Worm (Caenorhabditis elegans) whole organism, mixed stage, embryonic: ENCODE data around the gene irg-3.

Experiments used
- M03D4.4 ChIP-seq: sonication (generic microtip); optimal IDR thresholded peaks from 2 replicates; lab custom pipeline; 2017; ENCODE audit warnings: mild to moderate bottlenecking, missing genetic modification characterization, missing compliant biosample characterization
- ces-1 ChIP-seq: fragments of 150-350 bp; optimal IDR thresholded peaks from 2 replicates; lab custom pipeline; 2014; ENCODE audit warnings: missing biosample characterization, missing genetic modification reagents, missing genetic modification characterization
- elt-1 ChIP-seq: sonication (generic microtip); optimal IDR thresholded peaks from 2 replicates; lab custom pipeline; 2017; ENCODE audit warnings: missing genetic modification characterization, mild to moderate bottlenecking, missing compliant biosample characterization, antibody characterized with exemption, moderate library complexity, borderline replicate concordance; ENCODE audit not compliant: insufficient read depth
- mab-5 ChIP-seq: fragments of 150-350 bp; optimal IDR thresholded peaks from 2 replicates; lab custom pipeline; 2014; ENCODE audit warnings: missing biosample characterization, missing genetic modification characterization
- snpc-4 ChIP-seq: fragments of 150-350 bp; optimal IDR thresholded peaks from 2 replicates; lab custom pipeline; 2014; ENCODE audit warnings: missing biosample characterization, missing genetic modification characterization
- tbx-8 ChIP-seq: fragments of 200-800 bp; sonication (Bioruptor generic); optimal IDR thresholded peaks from 2 replicates; lab custom pipeline; 2018; ENCODE audit warnings: mild to moderate bottlenecking, missing genetic modification characterization, moderate library complexity, missing compliant biosample characterization
- zip-8 ChIP-seq: fragments of 150-350 bp; optimal IDR thresholded peaks from 2 replicates; lab custom pipeline; 2014; ENCODE audit warnings: missing biosample characterization, missing genetic modification characterization
- ztf-11 ChIP-seq: fragments of 150-350 bp; optimal IDR thresholded peaks from 2 replicates; lab custom pipeline; 2014; ENCODE audit warnings: missing biosample characterization, missing genetic modification characterization

DNA sequence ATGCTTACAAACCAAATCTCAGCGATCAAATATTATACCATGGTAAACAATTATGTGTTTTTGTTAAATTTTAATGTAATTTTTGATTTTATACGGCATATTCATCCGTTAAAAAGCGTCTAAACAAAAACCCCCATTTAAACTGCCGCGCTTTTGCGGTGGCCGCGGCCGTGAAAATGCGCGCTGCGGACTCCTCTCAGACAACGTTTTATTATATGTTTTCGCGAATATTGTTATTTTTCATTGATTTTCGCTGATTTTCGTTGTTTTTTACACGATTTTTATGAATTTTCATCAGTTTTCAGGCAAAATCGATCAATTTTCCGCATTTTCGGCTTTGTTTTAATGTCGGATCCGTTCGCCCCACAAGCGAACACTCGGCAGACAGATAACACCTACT lies 46.2 kb downstream of the irg-3 start, which contains the start of gene W02H5.19:
- TF ChIP-seq mab-5 (tag; lab: Kevin White, UChicago): no peak
- TF ChIP-seq snpc-4: no peak
- no peak for TF ChIP-seq M03D4.4
- TF ChIP-seq tbx-8 (GFP tag; lab: Kevin White, UChicago): no peak
- TF ChIP-seq elt-1 (tag; lab: Kevin White, UChicago): no peak
- TF ChIP-seq zip-8 (tag; lab: Kevin White, UChicago): no peak
- TF ChIP-seq ztf-11 (tag; lab: Kevin White, UChicago): no peak
- peak; percentile 26 for TF ChIP-seq ces-1 (GFP tag; lab: Kevin White, UChicago)
